Worm (Caenorhabditis elegans) whole organism, early embryonic: Measurements from ENCODE around the gene Y17G7B.3.

Experiments used
- F13C5.2 ChIP-seq: sonication (generic microtip); optimal IDR thresholded peaks from 2 replicates; lab custom pipeline; 2017; ENCODE audit warnings: mild to moderate bottlenecking, missing genetic modification characterization, inconsistent platforms, missing compliant biosample characterization
- ama-1 ChIP-seq: fragments of 150-350 bp; optimal IDR thresholded peaks from 2 replicates; lab custom pipeline; 2014
- tbx-11 ChIP-seq: fragments of 200-800 bp; sonication (Bioruptor generic); IDR thresholded peaks from 2 replicates; pipeline ENCODE4 v1.3.6; 2022; ENCODE audit warnings: missing genetic modification characterization, missing compliant biosample characterization
- tra-4 ChIP-seq: sonication (generic microtip); optimal IDR thresholded peaks from 2 replicates; lab custom pipeline; 2017; ENCODE audit warnings: missing genetic modification characterization, missing compliant biosample characterization

ce11 chrII:12005981-12006380 is 17.2 kb downstream of the Y17G7B.3 start:
- no peak for TF ChIP-seq tbx-11
- TF ChIP-seq ama-1 = no peak
- no peak for TF ChIP-seq F13C5.2 (tag; lab: Kevin White, UChicago)
- no peak for TF ChIP-seq tra-4 (tag; lab: Kevin White, UChicago)
